Worm (Caenorhabditis elegans): ENCODE data around the gene F12A10.6.

Gene F12A10.6

ce11 chrII:5527841-5528240 lies 33.5 kb upstream of the F12A10.6 start, which contains the start of gene ZK177.1:
TSS of gene ZK177.1 (plus strand) at chrII:5528141.
- TF ChIP-seq ztf-23 (GFP tag; IDR thresholded peaks at IDR 0.05) (no peak), klf-2 (GFP tag; conservative IDR thresholded peaks at IDR 0.05) (no peak), ztf-29 (GFP tag; IDR thresholded peaks at IDR 0.05) (no peak)

ce11 chrII:5525297-5525696 lies 31.0 kb upstream of the F12A10.6 start, which contains the start of gene tbx-35:
TSS of gene tbx-35 (minus strand) at chrII:5525397.
- TF ChIP-seq ztf-23 (GFP tag; IDR thresholded peaks at IDR 0.05), result no peak
- TF ChIP-seq ztf-29 (GFP tag; IDR thresholded peaks at IDR 0.05), result no peak
- TF ChIP-seq tab-1 (GFP tag; IDR thresholded peaks at IDR 0.05), result no peak
- no peak for TF ChIP-seq T22C8.4 (GFP tag; IDR thresholded peaks at IDR 0.05)
- TF ChIP-seq med-1 (GFP tag; optimal IDR thresholded peaks at IDR 0.05; ENCODE audit: insufficient read depth), result no peak
- no peak for TF ChIP-seq ref-1 (GFP tag; conservative IDR thresholded peaks at IDR 0.05)
- no peak for TF ChIP-seq klf-2 (GFP tag; conservative IDR thresholded peaks at IDR 0.05)
- TF ChIP-seq flt-1 (GFP tag; IDR thresholded peaks at IDR 0.05), result no peak
- no peak for TF ChIP-seq cog-1 (tag; optimal IDR thresholded peaks at IDR 0.05)

- TF ChIP-seq tab-1 (GFP tag; IDR thresholded peaks at IDR 0.05) (no peak), ztf-29 (GFP tag; IDR thresholded peaks at IDR 0.05) (no peak), ref-1 (GFP tag; conservative IDR thresholded peaks at IDR 0.05) (no peak), med-1 (GFP tag; optimal IDR thresholded peaks at IDR 0.05; ENCODE audit: insufficient read depth) (no peak), T22C8.4 (GFP tag; IDR thresholded peaks at IDR 0.05) (no peak), klf-2 (GFP tag; conservative IDR thresholded peaks at IDR 0.05) (no peak), ztf-23 (GFP tag; IDR thresholded peaks at IDR 0.05) (no peak), flt-1 (GFP tag; IDR thresholded peaks at IDR 0.05) (no peak), cog-1 (tag; optimal IDR thresholded peaks at IDR 0.05) (no peak)
These were observed 28.3 kb upstream of the F12A10.6 start, which contains the start of gene ZK177.11 for ce11 chrII:5522637-5523036. TSS of gene ZK177.11 (plus strand) at chrII:5522937.

- TF ChIP-seq flt-1 (GFP tag; IDR thresholded peaks at IDR 0.05), result no peak
- no peak for TF ChIP-seq ztf-29 (GFP tag; IDR thresholded peaks at IDR 0.05)
- TF ChIP-seq klf-2 (GFP tag; conservative IDR thresholded peaks at IDR 0.05), result no peak
- TF ChIP-seq ztf-23 (GFP tag; IDR thresholded peaks at IDR 0.05), result no peak
- no peak for TF ChIP-seq T22C8.4 (GFP tag; IDR thresholded peaks at IDR 0.05)
- TF ChIP-seq ref-1 (GFP tag; conservative IDR thresholded peaks at IDR 0.05), result no peak
- no peak for TF ChIP-seq tab-1 (GFP tag; IDR thresholded peaks at IDR 0.05)
- TF ChIP-seq cog-1 (tag; optimal IDR thresholded peaks at IDR 0.05), result no peak
- TF ChIP-seq med-1 (GFP tag; optimal IDR thresholded peaks at IDR 0.05; ENCODE audit: insufficient read depth), result no peak
These were observed 27.1 kb upstream of the F12A10.6 start, which contains the start of gene ZK177.12 for ce11 chrII:5521411-5521810. TSS of gene ZK177.12 (plus strand) at chrII:5521711.

- TF ChIP-seq cog-1 (tag; optimal IDR thresholded peaks at IDR 0.05) (no peak), ztf-29 (GFP tag; IDR thresholded peaks at IDR 0.05) (no peak), T22C8.4 (GFP tag; IDR thresholded peaks at IDR 0.05) (no peak), ztf-23 (GFP tag; IDR thresholded peaks at IDR 0.05) (no peak), tab-1 (GFP tag; IDR thresholded peaks at IDR 0.05) (no peak), klf-2 (GFP tag; conservative IDR thresholded peaks at IDR 0.05) (no peak), med-1 (GFP tag; optimal IDR thresholded peaks at IDR 0.05; ENCODE audit: insufficient read depth) (no peak), ref-1 (GFP tag; conservative IDR thresholded peaks at IDR 0.05) (no peak), flt-1 (GFP tag; IDR thresholded peaks at IDR 0.05) (no peak)
These were observed 24.6 kb upstream of the F12A10.6 start, which contains the start of gene ZK177.2 for ce11 chrII:5518910-5519309. TSS of gene ZK177.2 (plus strand) at chrII:5519210.

- no peak for TF ChIP-seq ztf-23 (GFP tag; IDR thresholded peaks at IDR 0.05)
- no peak for TF ChIP-seq T22C8.4 (GFP tag; IDR thresholded peaks at IDR 0.05)
- TF ChIP-seq ztf-29 (GFP tag; IDR thresholded peaks at IDR 0.05), result no peak
- no peak for TF ChIP-seq klf-2 (GFP tag; conservative IDR thresholded peaks at IDR 0.05)
- TF ChIP-seq ref-1 (GFP tag; conservative IDR thresholded peaks at IDR 0.05), result no peak
- no peak for TF ChIP-seq cog-1 (tag; optimal IDR thresholded peaks at IDR 0.05)
- TF ChIP-seq tab-1 (GFP tag; IDR thresholded peaks at IDR 0.05), result no peak
- no peak for TF ChIP-seq flt-1 (GFP tag; IDR thresholded peaks at IDR 0.05)
- TF ChIP-seq med-1 (GFP tag; optimal IDR thresholded peaks at IDR 0.05; ENCODE audit: insufficient read depth), result no peak
These were observed 23.8 kb upstream of the F12A10.6 start for ce11 chrII:5518055-5518454.

- TF ChIP-seq med-1 (GFP tag; optimal IDR thresholded peaks at IDR 0.05; ENCODE audit: insufficient read depth) (no peak), tab-1 (GFP tag; IDR thresholded peaks at IDR 0.05) (no peak), ztf-29 (GFP tag; IDR thresholded peaks at IDR 0.05) (no peak), cog-1 (tag; optimal IDR thresholded peaks at IDR 0.05) (no peak), klf-2 (GFP tag; conservative IDR thresholded peaks at IDR 0.05) (no peak), ztf-23 (GFP tag; IDR thresholded peaks at IDR 0.05) (no peak), flt-1 (GFP tag; IDR thresholded peaks at IDR 0.05) (no peak), T22C8.4 (GFP tag; IDR thresholded peaks at IDR 0.05) (no peak), ref-1 (GFP tag; conservative IDR thresholded peaks at IDR 0.05) (no peak)
These were observed 23.3 kb upstream of the F12A10.6 start, which contains the start of gene ZK177.9 for ce11 chrII:5517643-5518042. TSS of gene ZK177.9 (minus strand) at chrII:5517743.

ce11 chrII:5515542-5515941 lies 21.2 kb upstream of the F12A10.6 start, which contains the start of gene ZK177.3:
TSS of gene ZK177.3 (plus strand) at chrII:5515842.
- no peak for TF ChIP-seq ztf-23 (GFP tag; IDR thresholded peaks at IDR 0.05)
- TF ChIP-seq cog-1 (tag; optimal IDR thresholded peaks at IDR 0.05), result no peak
- TF ChIP-seq ref-1 (GFP tag; conservative IDR thresholded peaks at IDR 0.05), result no peak
- TF ChIP-seq T22C8.4 (GFP tag; IDR thresholded peaks at IDR 0.05), result no peak

- no peak for TF ChIP-seq ztf-23 (GFP tag; IDR thresholded peaks at IDR 0.05)
- TF ChIP-seq klf-2 (GFP tag; conservative IDR thresholded peaks at IDR 0.05), result no peak
- no peak for TF ChIP-seq cog-1 (tag; optimal IDR thresholded peaks at IDR 0.05)
- no peak for TF ChIP-seq med-1 (GFP tag; optimal IDR thresholded peaks at IDR 0.05; ENCODE audit: insufficient read depth)
- no peak for TF ChIP-seq ref-1 (GFP tag; conservative IDR thresholded peaks at IDR 0.05)
- no peak for TF ChIP-seq ztf-29 (GFP tag; IDR thresholded peaks at IDR 0.05)
- no peak for TF ChIP-seq T22C8.4 (GFP tag; IDR thresholded peaks at IDR 0.05)
- TF ChIP-seq flt-1 (GFP tag; IDR thresholded peaks at IDR 0.05), result no peak
- no peak for TF ChIP-seq tab-1 (GFP tag; IDR thresholded peaks at IDR 0.05)
These were observed 20.5 kb upstream of the F12A10.6 start, which contains the start of gene sahd-1 for ce11 chrII:5514846-5515245. TSS of gene sahd-1 (minus strand) at chrII:5514945.
